Worm (Caenorhabditis elegans): Measurements from ENCODE around the gene asna-1.

The asna-1 gene

ce11 chrIII:8937571-8937970 is 42.7 kb downstream of the asna-1 start (continued):
- TF ChIP-seq F49E8.2 (tag; optimal IDR thresholded peaks at IDR 0.05; ENCODE audit: insufficient read depth) (peak; percentile 58), F39B2.1 (GFP tag; IDR thresholded peaks at IDR 0.05) (no peak), D2030.7 (GFP tag; IDR thresholded peaks at IDR 0.05) (peak; percentile 80), mcd-1 (GFP tag; IDR thresholded peaks at IDR 0.05) (no peak), ets-4 (GFP tag; optimal IDR thresholded peaks at IDR 0.05) (peak; percentile 57), rec-8 (tag; optimal IDR thresholded peaks at IDR 0.05) (peak; percentile 63 to 87), hlh-26 (GFP tag; conservative IDR thresholded peaks at IDR 0.05) (no peak), unc-130 (GFP tag; optimal IDR thresholded peaks at IDR 0.05) (peak; percentile 39), repo-1 (tag; optimal IDR thresholded peaks at IDR 0.05) (no peak), ztf-26 (tag; optimal IDR thresholded peaks at IDR 0.05) (no peak), ceh-58 (GFP tag; IDR thresholded peaks at IDR 0.05) (no peak), nfyb-1 (GFP tag; IDR thresholded peaks at IDR 0.05) (no peak), mel-28 (tag; optimal IDR thresholded peaks at IDR 0.05; ENCODE audit: borderline replicate concordance) (peak; percentile 46), aptf-3 (GFP tag; IDR thresholded peaks at IDR 0.05) (no peak), efl-1 (GFP tag; optimal IDR thresholded peaks at IDR 0.05) (peak; percentile 39), fkh-3 (tag; optimal IDR thresholded peaks at IDR 0.05) (peak; percentile 66), snpc-3.4 (tag; optimal IDR thresholded peaks at IDR 0.05) (peak; percentile 52), nhr-90 (tag; optimal IDR thresholded peaks at IDR 0.05) (peak; percentile 89), tbp1 (GFP tag; optimal IDR thresholded peaks at IDR 0.05) (peak; percentile 94), bed-2 (GFP tag; IDR thresholded peaks at IDR 0.05) (no peak), zim-3 (tag; optimal IDR thresholded peaks at IDR 0.05) (peak; percentile 71), let-526 (GFP tag; IDR thresholded peaks at IDR 0.05) (peak; percentile 68; the same call in 1 of the 2 replicates), hmg-20 (GFP tag; IDR thresholded peaks at IDR 0.05) (peak; percentile 50; the same call in 1 of the 2 replicates), cebp-1 (GFP tag; IDR thresholded peaks at IDR 0.05) (0 out of 2 replicates have a peak, but pooled peaks have one; percentile 47), cebp-1 (tag; optimal IDR thresholded peaks at IDR 0.05) (no peak), T26A5.8 (tag; optimal IDR thresholded peaks at IDR 0.05) (peak; percentile 36), lag-1 (GFP tag; IDR thresholded peaks at IDR 0.05) (no peak), pha-4 (tag; optimal IDR thresholded peaks at IDR 0.05) (no peak), Y56A3A.18 (GFP tag; IDR thresholded peaks at IDR 0.05) (0 out of 2 replicates have a peak, but pooled peaks have one; percentile 43), nhr-27 (tag; optimal IDR thresholded peaks at IDR 0.05) (peak; percentile 27), lin-35 (GFP tag; optimal IDR thresholded peaks at IDR 0.05) (peak in 1 of 3 experiments; percentile 61), lsy-27 (tag; optimal IDR thresholded peaks at IDR 0.05; ENCODE audit: borderline replicate concordance, insufficient read depth) (no peak), B0035.1 (tag; optimal IDR thresholded peaks at IDR 0.05) (peak; percentile 34), dpl-1 (GFP tag; optimal IDR thresholded peaks at IDR 0.05) (no peak), lin-54 (GFP tag; optimal IDR thresholded peaks at IDR 0.05) (no peak), atf-7 (tag; optimal IDR thresholded peaks at IDR 0.05) (no peak), nfya-2 (GFP tag; IDR thresholded peaks at IDR 0.05) (no peak), rpc-1 (optimal IDR thresholded peaks at IDR 0.05) (peak; percentile 86), rpc-1 (tag; optimal IDR thresholded peaks at IDR 0.05) (peak; percentile 93), F52B5.7 (tag; optimal IDR thresholded peaks at IDR 0.05) (no peak), akir-1 (GFP tag; optimal IDR thresholded peaks at IDR 0.05) (peak; percentile 68), K11D2.4 (GFP tag; IDR thresholded peaks at IDR 0.05) (no peak; the same call in 1 of the 2 replicates), F22D6.2 (tag; optimal IDR thresholded peaks at IDR 0.05) (peak; percentile 36), athp-1 (tag; optimal IDR thresholded peaks at IDR 0.05) (peak; percentile 78), nhr-120 (GFP tag; IDR thresholded peaks at IDR 0.05) (peak; percentile 85; the same call in 1 of the 2 replicates), madf-3 (GFP tag; IDR thresholded peaks at IDR 0.05) (0 out of 2 replicates have a peak, but pooled peaks have one; percentile 14), bed-1 (GFP tag; IDR thresholded peaks at IDR 0.05) (0 out of 2 replicates have a peak, but pooled peaks have one; percentile 73), mxl-1 (tag; optimal IDR thresholded peaks at IDR 0.05) (peak; percentile 67), B0261.1 (tag; optimal IDR thresholded peaks at IDR 0.05) (peak; percentile 83)
